Worm (Caenorhabditis elegans) whole organism, L4/young adult: ENCODE data around the gene C27A7.3.

Source experiments
- W03F9.2 ChIP-seq: fragments of 150-350 bp; optimal IDR thresholded peaks from 2 replicates; lab custom pipeline; 2014; ENCODE audit warnings: missing biosample characterization, missing genetic modification characterization
- dao-5 ChIP-seq: sonication (generic microtip); optimal IDR thresholded peaks from 2 replicates; lab custom pipeline; 2016; ENCODE audit warnings: missing genotype, missing genetic modification characterization, moderate library complexity, missing compliant biosample characterization
- him-1 ChIP-seq: sonication (generic microtip); optimal IDR thresholded peaks from 2 replicates; lab custom pipeline; 2016; ENCODE audit warnings: missing genotype, missing genetic modification reagents, missing genetic modification characterization, missing compliant biosample characterization

ce11 chrV:12187344-12187743 lies 46.6 kb downstream of the C27A7.3 start, which contains the start of gene ZK863.8:
- no peak for TF ChIP-seq him-1 (tag; lab: Kevin White, UChicago)
- TF ChIP-seq W03F9.2 = no peak
- no peak for TF ChIP-seq dao-5
